Worm (Caenorhabditis elegans) whole organism, L2 larva: ENCODE data around the gene act-4.

Source experiments
- ama-1 ChIP-seq: fragments of 150-350 bp; optimal IDR thresholded peaks from 2 replicates; lab custom pipeline; 2018; ENCODE audit warnings: inconsistent platforms
- elt-1 ChIP-seq: fragments of 150-350 bp; optimal IDR thresholded peaks from 2 replicates; lab custom pipeline; 2014; ENCODE audit warnings: missing biosample characterization, missing genetic modification characterization
- lin-13 ChIP-seq: fragments of 150-350 bp; optimal IDR thresholded peaks from 2 replicates; lab custom pipeline; 2014; ENCODE audit warnings: missing biosample characterization, missing genetic modification reagents, missing genetic modification characterization
- mab-5 ChIP-seq: fragments of 150-350 bp; optimal IDR thresholded peaks from 2 replicates; lab custom pipeline; 2014; ENCODE audit warnings: missing biosample characterization, missing genetic modification characterization
- snpc-4 ChIP-seq: fragments of 150-350 bp; optimal IDR thresholded peaks from 2 replicates; lab custom pipeline; 2014; ENCODE audit warnings: missing biosample characterization, missing genetic modification characterization
- unc-62 ChIP-seq: fragments of 150-350 bp; optimal IDR thresholded peaks from 2 replicates; lab custom pipeline; 2014; ENCODE audit warnings: missing biosample characterization, missing genetic modification reagents, missing genetic modification characterization

ce11 chrX:4960910-4961680 is 674 bp downstream of the act-4 start:
- TF ChIP-seq mab-5 (no peak), snpc-4 (tag; lab: Kevin White, UChicago) (no peak), unc-62 (GFP tag; lab: Kevin White, UChicago) (no peak), ama-1 (lab: Kevin White, UChicago) (no peak), lin-13 (no peak), elt-1 (tag; lab: Kevin White, UChicago) (no peak)
